Fruit fly (Drosophila melanogaster) S2 (cell line): ENCODE measurements around the gene Cyp4d2.

Source experiments
- CG8478 ChIP-seq: fragments of >200 bp; optimal IDR thresholded peaks from 2 replicates; lab custom pipeline; 2018
- CTCF ChIP-seq, 2 experiments: fragments of >200 bp; optimal IDR thresholded peaks; 2 replicates each; lab custom pipeline; 2018

DNA sequence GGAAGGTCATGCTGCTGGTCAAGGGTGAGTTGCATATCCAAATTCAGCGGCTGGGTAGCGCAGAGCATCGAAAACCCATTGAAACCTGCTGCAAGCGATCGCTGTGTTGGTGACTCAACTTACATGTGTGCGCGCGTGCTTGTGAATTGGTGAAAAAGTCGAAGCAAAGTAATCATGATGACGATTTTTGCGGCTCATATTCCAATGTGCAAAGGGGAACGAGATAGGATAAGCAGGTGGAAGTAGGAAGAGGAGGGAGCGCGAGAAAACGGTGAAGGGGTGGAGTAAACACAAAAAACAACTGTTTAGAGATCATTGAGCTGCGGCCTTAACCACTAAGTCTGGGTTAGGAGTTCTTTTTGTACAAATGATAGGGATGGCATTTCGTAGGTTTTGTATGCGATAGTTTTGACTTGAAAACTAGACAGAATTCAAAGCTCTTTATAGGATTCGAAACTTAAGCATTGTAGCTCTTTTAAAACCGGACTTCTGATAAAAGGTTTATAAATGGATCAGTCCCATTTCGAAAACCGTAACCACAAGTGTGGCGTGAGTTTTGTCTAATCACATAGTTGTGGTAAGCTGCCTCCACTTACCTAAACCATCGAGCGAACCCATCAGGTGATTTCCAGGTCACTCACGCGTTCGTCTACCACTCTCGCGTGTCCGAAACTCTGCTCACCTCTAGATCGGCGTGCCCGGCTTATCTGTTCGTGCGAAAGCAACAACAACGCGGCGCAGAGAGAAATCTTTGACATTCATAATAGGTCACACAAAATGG, 29.9 kb upstream of the Cyp4d2 start:
- TF ChIP-seq CG8478 (no peak), CTCF (optimal IDR thresholded peaks at IDR 0.05; lab: Kevin White, UChicago) (no peak)
